Fruit fly (Drosophila melanogaster) whole organism, embryonic: ENCODE data around the gene CG42305.

Experiments
- CG10209 ChIP-seq: fragments of 200-800 bp; sonication (Bioruptor generic); optimal IDR thresholded peaks from 3 replicates; lab custom pipeline; 2017; ENCODE audit warnings: missing biosample characterization, mild to moderate bottlenecking, missing genetic modification characterization, missing genetic modification reagents
- CG11695 ChIP-seq: fragments of 200-800 bp; sonication (Bioruptor generic); IDR thresholded peaks from 3 replicates; pipeline ENCODE4 v1.3.6; 2022; ENCODE audit warnings: missing biosample characterization, missing genetic modification characterization
- CG11723 ChIP-seq: fragments of 200-800 bp; sonication (Bioruptor generic); optimal IDR thresholded peaks from 2 replicates; lab custom pipeline; 2017; ENCODE audit warnings: missing biosample characterization, mild to moderate bottlenecking, missing genetic modification characterization
- CG1529 ChIP-seq: fragments of 200-800 bp; sonication (Bioruptor generic); optimal IDR thresholded peaks from 3 replicates; lab custom pipeline; 2018; ENCODE audit warnings: missing biosample characterization, missing genetic modification characterization
- CG15696 ChIP-seq: fragments of 200-800 bp; sonication (Bioruptor generic); optimal IDR thresholded peaks from 2 replicates; lab custom pipeline; 2019; ENCODE audit warnings: missing biosample characterization, mild to moderate bottlenecking, missing genetic modification characterization, moderate library complexity
- CG17186 ChIP-seq: fragments of 200-800 bp; sonication (Bioruptor generic); optimal IDR thresholded peaks from 3 replicates; lab custom pipeline; 2017; ENCODE audit warnings: missing biosample characterization, missing genetic modification reagents, missing genetic modification characterization
- CG17328 ChIP-seq: fragments of 200-800 bp; sonication (Bioruptor generic); IDR thresholded peaks from 2 replicates; pipeline ENCODE4 v1.3.6; 2022; ENCODE audit warnings: missing biosample characterization, missing genetic modification characterization
- CG17359 ChIP-seq: fragments of 200-800 bp; sonication (Bioruptor generic); optimal IDR thresholded peaks from 3 replicates; lab custom pipeline; 2018; ENCODE audit warnings: missing biosample characterization, mild to moderate bottlenecking, missing genetic modification characterization, moderate library complexity
- CG18011 ChIP-seq: fragments of 200-800 bp; sonication (Bioruptor generic); optimal IDR thresholded peaks from 2 replicates; lab custom pipeline; 2017; ENCODE audit warnings: missing biosample characterization, missing genetic modification characterization, mild to moderate bottlenecking, moderate library complexity, missing genotype
- CG2875 ChIP-seq: fragments of 200-800 bp; sonication (Bioruptor generic); optimal IDR thresholded peaks from 2 replicates; lab custom pipeline; 2017; ENCODE audit warnings: missing biosample characterization, mild to moderate bottlenecking, missing genetic modification characterization, missing genetic modification reagents
- CG2889 ChIP-seq: fragments of 200-800 bp; sonication (Bioruptor generic); IDR thresholded peaks from 3 replicates; pipeline ENCODE4 v1.3.6; 2022; ENCODE audit warnings: missing biosample characterization, missing genetic modification characterization
- CG30403 ChIP-seq: fragments of 200-800 bp; sonication (Bioruptor generic); optimal IDR thresholded peaks from 3 replicates; lab custom pipeline; 2016; ENCODE audit warnings: missing biosample characterization, missing genetic modification characterization
- CG42726 ChIP-seq: fragments of 200-800 bp; sonication (Bioruptor generic); IDR thresholded peaks from 2 replicates; pipeline ENCODE4 v1.3.6; 2022; ENCODE audit warnings: missing biosample characterization, missing genetic modification characterization; ENCODE audit not compliant: partially characterized antibody
- CG5953 ChIP-seq: fragments of 200-800 bp; sonication (Bioruptor generic); IDR thresholded peaks from 2 replicates; pipeline ENCODE4 v1.3.6; 2022; ENCODE audit warnings: missing biosample characterization, missing genetic modification characterization
- CG6683 ChIP-seq: fragments of 200-800 bp; sonication (Bioruptor generic); optimal IDR thresholded peaks from 2 replicates; lab custom pipeline; 2017; ENCODE audit warnings: missing biosample characterization, mild to moderate bottlenecking, missing genetic modification characterization, missing genetic modification reagents
- CG6689 ChIP-seq: fragments of 200-800 bp; sonication (Bioruptor generic); IDR thresholded peaks from 2 replicates; pipeline ENCODE4 v1.3.6; 2022; ENCODE audit warnings: missing biosample characterization, missing genetic modification characterization
- CG7271 ChIP-seq: fragments of 200-800 bp; sonication (Bioruptor generic); optimal IDR thresholded peaks from 2 replicates; lab custom pipeline; 2018; ENCODE audit warnings: missing biosample characterization, mild to moderate bottlenecking, missing genetic modification characterization, moderate library complexity
- CG7786 ChIP-seq: fragments of 200-800 bp; sonication (Bioruptor generic); optimal IDR thresholded peaks from 2 replicates; lab custom pipeline; 2016; ENCODE audit warnings: missing biosample characterization, missing genetic modification characterization
- CG9817 ChIP-seq: fragments of 200-800 bp; sonication (Bioruptor generic); optimal IDR thresholded peaks from 2 replicates; lab custom pipeline; 2018; ENCODE audit warnings: missing biosample characterization, mild to moderate bottlenecking, missing genetic modification characterization, moderate library complexity
- Dad ChIP-seq: fragments of 200-800 bp; sonication (Bioruptor generic); optimal IDR thresholded peaks from 3 replicates; lab custom pipeline; 2016; ENCODE audit warnings: missing biosample characterization, missing genetic modification characterization
- Dek ChIP-seq: fragments of 200-800 bp; sonication (Bioruptor generic); optimal IDR thresholded peaks from 3 replicates; lab custom pipeline; 2019; ENCODE audit warnings: missing biosample characterization, mild to moderate bottlenecking, missing genetic modification characterization, moderate library complexity
- Doc2 ChIP-seq: fragments of 200-800 bp; sonication (Bioruptor generic); IDR thresholded peaks from 2 replicates; pipeline ENCODE4 v1.3.6; 2022; ENCODE audit warnings: missing biosample characterization, missing genetic modification characterization
- H15 ChIP-seq: fragments of 200-800 bp; sonication (Bioruptor generic); IDR thresholded peaks from 3 replicates; pipeline ENCODE4 v1.3.6; 2022; ENCODE audit warnings: missing biosample characterization, missing genetic modification characterization
- MBD-R2 ChIP-seq: fragments of 200-800 bp; sonication (Bioruptor generic); IDR thresholded peaks from 2 replicates; pipeline ENCODE4 v1.3.6; 2022; ENCODE audit warnings: missing biosample characterization, missing genetic modification characterization
- PHDP ChIP-seq: fragments of 200-800 bp; sonication (Bioruptor generic); optimal IDR thresholded peaks from 3 replicates; lab custom pipeline; 2018; ENCODE audit warnings: missing biosample characterization, mild to moderate bottlenecking, missing genetic modification characterization, moderate library complexity
- Sry-δ ChIP-seq: fragments of 200-800 bp; sonication (Bioruptor generic); optimal IDR thresholded peaks from 2 replicates; lab custom pipeline; 2016; ENCODE audit warnings: missing biosample characterization, missing genetic modification characterization
- TFAM ChIP-seq: fragments of 200-800 bp; sonication (Bioruptor generic); optimal IDR thresholded peaks from 2 replicates; lab custom pipeline; 2017; ENCODE audit warnings: missing biosample characterization, missing genetic modification characterization, inconsistent platforms
- ab ChIP-seq: fragments of 200-800 bp; sonication (Bioruptor generic); optimal IDR thresholded peaks from 2 replicates; lab custom pipeline; 2016; ENCODE audit warnings: missing biosample characterization, missing genetic modification characterization
- ac ChIP-seq: fragments of 200-800 bp; sonication (Bioruptor generic); optimal IDR thresholded peaks from 3 replicates; lab custom pipeline; 2017; ENCODE audit warnings: missing biosample characterization, mild to moderate bottlenecking, missing genetic modification characterization
- bsh ChIP-seq, 2 experiments: fragments of 200-800 bp; sonication (Bioruptor generic); optimal IDR thresholded peaks; 2 replicates each; lab custom pipeline; 2017 to 2018; ENCODE audit warnings: mild to moderate bottlenecking in 2 of 2, missing biosample characterization in 2 of 2, missing genetic modification characterization in 2 of 2, moderate library complexity in 1 of 2
- cg ChIP-seq: fragments of 200-800 bp; sonication (Bioruptor generic); optimal IDR thresholded peaks from 3 replicates; lab custom pipeline; 2019; ENCODE audit warnings: missing biosample characterization, mild to moderate bottlenecking, missing genetic modification characterization, moderate library complexity
- dan ChIP-seq: fragments of 200-800 bp; sonication (Bioruptor generic); IDR thresholded peaks from 2 replicates; pipeline ENCODE4 v1.3.6; 2022; ENCODE audit warnings: missing biosample characterization, missing genetic modification characterization
- dimm ChIP-seq: fragments of 200-800 bp; sonication (Bioruptor generic); IDR thresholded peaks from 2 replicates; pipeline ENCODE4 v1.3.6; 2022; ENCODE audit warnings: missing biosample characterization, missing genetic modification characterization
- fd102C ChIP-seq: fragments of 200-800 bp; sonication (Bioruptor generic); optimal IDR thresholded peaks from 2 replicates; lab custom pipeline; 2018; ENCODE audit warnings: missing biosample characterization, mild to moderate bottlenecking, missing genetic modification characterization, moderate library complexity
- grau ChIP-seq: fragments of 200-800 bp; optimal IDR thresholded peaks from 3 replicates; lab custom pipeline; 2019; ENCODE audit warnings: missing biosample characterization, mild to moderate bottlenecking, missing genetic modification characterization, moderate library complexity
- hb ChIP-seq: fragments of 200-800 bp; sonication (Bioruptor generic); IDR thresholded peaks from 3 replicates; pipeline ENCODE4 v1.3.6; 2022; ENCODE audit warnings: missing biosample characterization, missing genetic modification characterization; ENCODE audit not compliant: partially characterized antibody
- hth ChIP-seq: fragments of >200 bp; optimal IDR thresholded peaks from 2 replicates; lab custom pipeline; 2017; ENCODE audit warnings: inconsistent platforms
- lmd ChIP-seq: fragments of 200-800 bp; sonication (Bioruptor generic); IDR thresholded peaks from 2 replicates; pipeline ENCODE4 v1.3.6; 2022; ENCODE audit warnings: missing biosample characterization, missing genetic modification characterization
- lola ChIP-seq, 3 experiments: fragments of >200 bp in 2 of 3; fragments of 200-800 bp in 1 of 3; sonication (Bioruptor generic) in 1 of 3; optimal IDR thresholded peaks; 2 replicates each; lab custom pipeline; 2017 to 2019; ENCODE audit warnings: missing biosample characterization in 3 of 3, missing genetic modification characterization in 3 of 3, mild to moderate bottlenecking in 1 of 3, moderate library complexity in 1 of 3
- lov ChIP-seq, 2 experiments: fragments of 200-800 bp in 1 of 2; fragments of >200 bp in 1 of 2; sonication (Bioruptor generic) in 1 of 2; IDR thresholded peaks in 1 of 2; optimal IDR thresholded peaks in 1 of 2; 2 replicates in 1 of 2; 3 replicates in 1 of 2; pipeline versions ENCODE4 v1.3.6 to Lab custom; 2017 to 2022; ENCODE audit warnings: missing biosample characterization in 1 of 2, missing genetic modification characterization in 1 of 2
- maf-S ChIP-seq: fragments of 200-800 bp; sonication (Bioruptor generic); optimal IDR thresholded peaks from 2 replicates; lab custom pipeline; 2016; ENCODE audit warnings: missing biosample characterization, missing genetic modification characterization
- nerfin-2 ChIP-seq: fragments of 200-800 bp; sonication (Bioruptor generic); IDR thresholded peaks from 2 replicates; pipeline ENCODE4 v1.3.6; 2022; ENCODE audit warnings: missing biosample characterization, missing genetic modification characterization; ENCODE audit not compliant: partially characterized antibody
- ro ChIP-seq: fragments of 200-800 bp; sonication (Bioruptor generic); IDR thresholded peaks from 2 replicates; pipeline ENCODE4 v1.3.6; 2022; ENCODE audit warnings: missing biosample characterization, missing genetic modification characterization
- scrt ChIP-seq: fragments of 200-800 bp; sonication (Bioruptor generic); optimal IDR thresholded peaks from 2 replicates; lab custom pipeline; 2018; ENCODE audit warnings: missing biosample characterization, mild to moderate bottlenecking, missing genetic modification characterization, moderate library complexity
- sima ChIP-seq: fragments of 200-800 bp; sonication (Bioruptor generic); optimal IDR thresholded peaks from 2 replicates; lab custom pipeline; 2016; ENCODE audit warnings: missing biosample characterization, missing genetic modification characterization
- slou ChIP-seq: fragments of 200-800 bp; sonication (Bioruptor generic); optimal IDR thresholded peaks from 3 replicates; lab custom pipeline; 2016; ENCODE audit warnings: missing biosample characterization, missing genetic modification characterization
- tna ChIP-seq: fragments of 200-800 bp; sonication (Bioruptor generic); IDR thresholded peaks from 2 replicates; pipeline ENCODE4 v1.3.6; 2022; ENCODE audit warnings: missing biosample characterization, missing genetic modification characterization; ENCODE audit not compliant: partially characterized antibody
- unc-4 ChIP-seq: fragments of 200-800 bp; sonication (Bioruptor generic); IDR thresholded peaks from 2 replicates; pipeline ENCODE4 v1.3.6; 2022; ENCODE audit warnings: missing biosample characterization, missing genetic modification characterization; ENCODE audit not compliant: partially characterized antibody
- zf30C ChIP-seq: fragments of 200-800 bp; sonication (Bioruptor generic); optimal IDR thresholded peaks from 3 replicates; lab custom pipeline; 2018; ENCODE audit warnings: missing biosample characterization, mild to moderate bottlenecking, missing genetic modification characterization

Gene CG42305

dm6 chr2L:18808754-18809329 lies 3.6 kb upstream of the CG42305 start (continued):
- TF ChIP-seq CG6689 (GFP tag; lab: Robert Waterston, UW) (0 out of 2 replicates have a peak, but pooled peaks have one; percentile 15), tna (no peak), lmd (no peak), dimm (GFP tag; lab: Robert Waterston, UW) (no peak), Sry-δ (GFP tag; lab: Kevin White, UChicago) (no peak), CG11723 (GFP tag; lab: Kevin White, UChicago) (no peak), CG10209 (GFP tag; lab: Kevin White, UChicago) (no peak), CG7786 (no peak), CG7271 (tag; lab: Kevin White, UChicago) (no peak), ac (GFP tag; lab: Kevin White, UChicago) (peak; percentile 4), lov (optimal IDR thresholded peaks at IDR 0.05; lab: Kevin White, UChicago) (no peak), lov (GFP tag; IDR thresholded peaks at IDR 0.05; lab: Robert Waterston, UW) (no peak), H15 (GFP tag; lab: Robert Waterston, UW) (no peak), PHDP (tag; lab: Kevin White, UChicago) (no peak), CG9817 (tag; lab: Kevin White, UChicago) (no peak), grau (tag; lab: Kevin White, UChicago) (peak; percentile 23), sima (GFP tag; lab: Kevin White, UChicago) (no peak), CG5953 (GFP tag; lab: Robert Waterston, UW) (no peak), Dad (GFP tag; lab: Kevin White, UChicago) (no peak), bsh (GFP tag; optimal IDR thresholded peaks at IDR 0.05; lab: Kevin White, UChicago) (peak in 1 of 2 experiments; percentile 50), scrt (GFP tag; lab: Kevin White, UChicago) (no peak), CG11695 (GFP tag; lab: Robert Waterston, UW) (0 out of 3 replicates have a peak, but pooled peaks have one; percentile 16), zf30C (GFP tag; lab: Kevin White, UChicago) (peak; percentile 40), TFAM (GFP tag; lab: Kevin White, UChicago) (no peak), lola (GFP tag; optimal IDR thresholded peaks at IDR 0.05; lab: Kevin White, UChicago) (peak in 1 of 3 experiments; percentile 43), CG6683 (GFP tag; lab: Kevin White, UChicago) (no peak), CG15696 (tag; lab: Kevin White, UChicago) (peak; percentile 3), maf-S (no peak), CG17328 (0 out of 2 replicates have a peak, but pooled peaks have one; percentile 29), nerfin-2 (no peak), ro (no peak), CG1529 (GFP tag; lab: Kevin White, UChicago) (no peak), CG17186 (GFP tag; lab: Kevin White, UChicago) (no peak), CG2875 (no peak), unc-4 (GFP tag; lab: Robert Waterston, UW) (no peak), cg (no peak), dan (GFP tag; lab: Robert Waterston, UW) (no peak), CG42726 (GFP tag; lab: Robert Waterston, UW) (no peak), hb (GFP tag; lab: Robert Waterston, UW) (no peak), CG30403 (GFP tag; lab: Kevin White, UChicago) (peak; percentile 31), CG2889 (GFP tag; lab: Robert Waterston, UW) (peak; percentile 23; the same call in 1 of the 3 replicates), CG18011 (GFP tag; lab: Kevin White, UChicago) (no peak), Dek (tag; lab: Kevin White, UChicago) (no peak), MBD-R2 (GFP tag; lab: Robert Waterston, UW) (no peak), hth (lab: Kevin White, UChicago) (no peak), fd102C (GFP tag; lab: Kevin White, UChicago) (peak; percentile 41), slou (GFP tag; lab: Kevin White, UChicago) (no peak), CG17359 (tag; lab: Kevin White, UChicago) (peak; percentile 26), ab (no peak), Doc2 (GFP tag; lab: Robert Waterston, UW) (no peak)
